Worm (Caenorhabditis elegans) whole organism, L4/young adult: ENCODE measurements around the gene sdz-31.

Experiments used
- W03F9.2 ChIP-seq: fragments of 150-350 bp; optimal IDR thresholded peaks from 2 replicates; lab custom pipeline; 2014; ENCODE audit warnings: missing biosample characterization, missing genetic modification characterization
- dao-5 ChIP-seq: sonication (generic microtip); optimal IDR thresholded peaks from 2 replicates; lab custom pipeline; 2016; ENCODE audit warnings: missing genotype, missing genetic modification characterization, moderate library complexity, missing compliant biosample characterization

- TF ChIP-seq dao-5 (tag; lab: Kevin White, UChicago): no peak
- no peak for TF ChIP-seq W03F9.2 (tag; lab: Kevin White, UChicago)
Observed at ce11 chrV:9833900-9834299, 46.1 kb upstream of the sdz-31 start, which contains the start of gene sru-40.
